Worm (Caenorhabditis elegans): ENCODE results near the gene ZK1307.9.

ZK1307.9 gene

DNA sequence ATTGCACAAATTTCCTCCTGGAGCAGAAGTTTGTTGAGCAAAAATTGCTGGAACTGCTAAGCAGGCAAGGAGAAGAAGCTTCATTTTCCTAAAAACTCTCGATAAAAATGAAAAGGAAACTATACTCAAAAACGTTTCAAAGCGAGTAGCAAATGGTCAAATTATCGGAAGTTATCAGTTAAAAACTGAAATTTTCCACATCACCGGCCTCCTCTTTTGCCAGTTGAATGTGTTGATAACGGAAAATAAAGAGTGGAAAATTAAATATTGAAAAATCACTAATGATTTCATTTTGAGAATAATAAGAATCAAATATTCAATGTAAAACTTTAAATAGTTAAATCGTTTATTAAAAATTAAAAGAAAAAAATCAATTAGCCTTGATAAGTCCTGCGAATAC lies 9.6 kb downstream of the ZK1307.9 start, which contains the start of gene ZK1320.2:
Gene ZK1320.2, minus strand, starts transcription at position 88 of the 400 bp plus-strand sequence.
- TF ChIP-seq egl-27 (tag; optimal IDR thresholded peaks at IDR 0.05) (no peak), nhr-67 (tag; optimal IDR thresholded peaks at IDR 0.05) (no peak), pqm-1 (tag; optimal IDR thresholded peaks at IDR 0.05) (peak; percentile 42), nfya-1 (tag; optimal IDR thresholded peaks at IDR 0.05; ENCODE audit: insufficient read depth) (no peak), elt-2 (tag; optimal IDR thresholded peaks at IDR 0.05) (peak; percentile 66), nhr-77 (tag; optimal IDR thresholded peaks at IDR 0.05) (no peak)

ce11 chrII:9660379-9660778 lies 11.1 kb downstream of the ZK1307.9 start, which contains the start of gene ZK1320.3:
Gene ZK1320.3 (minus strand): TSS chrII:9660419.
- TF ChIP-seq fos-1 (tag; optimal IDR thresholded peaks at IDR 0.05), result no peak
- no peak for TF ChIP-seq unc-39 (tag; optimal IDR thresholded peaks at IDR 0.05)
- TF ChIP-seq pqm-1 (tag; optimal IDR thresholded peaks at IDR 0.05), result peak; percentile 18
- TF ChIP-seq elt-2 (tag; optimal IDR thresholded peaks at IDR 0.05), result peak; percentile 67
- TF ChIP-seq nhr-67 (tag; optimal IDR thresholded peaks at IDR 0.05), result no peak
- TF ChIP-seq nhr-77 (tag; optimal IDR thresholded peaks at IDR 0.05), result no peak
- no peak for TF ChIP-seq daf-12 (tag; optimal IDR thresholded peaks at IDR 0.05)
- TF ChIP-seq elt-1 (tag; optimal IDR thresholded peaks at IDR 0.05), result no peak

- TF ChIP-seq nhr-12 (tag; optimal IDR thresholded peaks at IDR 0.05) (no peak), eor-1 (tag; optimal IDR thresholded peaks at IDR 0.05) (no peak), ama-1 (optimal IDR thresholded peaks at IDR 0.05) (no peak), lin-15B (tag; optimal IDR thresholded peaks at IDR 0.05) (no peak), ceh-28 (tag; optimal IDR thresholded peaks at IDR 0.05) (no peak), daf-12 (tag; optimal IDR thresholded peaks at IDR 0.05) (no peak), ceh-16 (tag; optimal IDR thresholded peaks at IDR 0.05) (no peak), ceh-82 (tag; optimal IDR thresholded peaks at IDR 0.05) (no peak), elt-3 (tag; optimal IDR thresholded peaks at IDR 0.05) (no peak), snpc-4 (tag; optimal IDR thresholded peaks at IDR 0.05) (no peak), nhr-23 (tag; optimal IDR thresholded peaks at IDR 0.05) (no peak), unc-62 (GFP tag; optimal IDR thresholded peaks at IDR 0.05) (no peak), pqm-1 (tag; optimal IDR thresholded peaks at IDR 0.05) (no peak), elt-1 (tag; optimal IDR thresholded peaks at IDR 0.05) (no peak), unc-39 (tag; optimal IDR thresholded peaks at IDR 0.05) (no peak), pha-4 (tag; optimal IDR thresholded peaks at IDR 0.05) (no peak), nhr-237 (tag; optimal IDR thresholded peaks at IDR 0.05) (no peak), fos-1 (tag; optimal IDR thresholded peaks at IDR 0.05) (no peak), fkh-10 (GFP tag; optimal IDR thresholded peaks at IDR 0.05) (no peak), nhr-28 (tag; optimal IDR thresholded peaks at IDR 0.05) (no peak)
These were observed 12.9 kb downstream of the ZK1307.9 start for ce11 chrII:9662160-9662559.

ce11 chrII:9662797-9663196 lies 13.5 kb downstream of the ZK1307.9 start, which contains the start of gene cyp-13A10:
Gene cyp-13A10 (minus strand): TSS chrII:9662884.
- no peak for TF ChIP-seq elt-2 (tag; optimal IDR thresholded peaks at IDR 0.05)
- TF ChIP-seq lsy-12 (tag; optimal IDR thresholded peaks at IDR 0.05), result no peak
- TF ChIP-seq lin-15B (tag; optimal IDR thresholded peaks at IDR 0.05), result no peak
- TF ChIP-seq aly-2 (tag; optimal IDR thresholded peaks at IDR 0.05), result no peak
- no peak for TF ChIP-seq tbx-2 (tag; optimal IDR thresholded peaks at IDR 0.05)
- TF ChIP-seq hmg-11 (tag; optimal IDR thresholded peaks at IDR 0.05), result no peak
- no peak for TF ChIP-seq nhr-76 (tag; optimal IDR thresholded peaks at IDR 0.05)
- no peak for TF ChIP-seq unc-39 (tag; optimal IDR thresholded peaks at IDR 0.05)
- no peak for TF ChIP-seq fos-1 (tag; optimal IDR thresholded peaks at IDR 0.05)
- TF ChIP-seq ztf-4 (tag; optimal IDR thresholded peaks at IDR 0.05), result no peak
- no peak for TF ChIP-seq skn-1 (tag; optimal IDR thresholded peaks at IDR 0.05)
- TF ChIP-seq egl-27 (tag; optimal IDR thresholded peaks at IDR 0.05), result no peak
- TF ChIP-seq R02D3.7 (tag; optimal IDR thresholded peaks at IDR 0.05), result no peak
- TF ChIP-seq jun-1 (tag; optimal IDR thresholded peaks at IDR 0.05), result no peak
- TF ChIP-seq nhr-23 (tag; optimal IDR thresholded peaks at IDR 0.05), result no peak
- no peak for TF ChIP-seq nhr-237 (tag; optimal IDR thresholded peaks at IDR 0.05)

DNA sequence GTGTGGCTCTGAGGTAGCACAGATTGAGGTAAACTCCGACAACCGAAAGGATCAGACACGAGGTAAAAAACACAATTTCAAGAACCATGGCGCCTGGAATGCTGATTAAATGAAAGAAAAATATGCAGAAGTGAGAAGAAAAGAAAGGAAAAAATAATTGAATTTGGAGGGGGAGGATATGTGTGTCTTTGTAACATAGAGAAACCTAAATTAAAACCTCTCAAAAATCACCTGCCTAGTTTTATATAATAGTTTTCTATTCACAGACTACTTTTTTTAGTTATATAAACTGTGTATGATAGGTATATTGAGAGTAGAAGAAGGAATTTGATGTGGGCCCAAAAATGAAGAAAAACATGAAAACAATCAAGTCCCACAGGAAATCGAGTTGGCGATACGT lies 16.3 kb downstream of the ZK1307.9 start, which contains the start of gene ZK1320.5:
Gene ZK1320.5, minus strand, starts transcription at position 101 of the 400 bp plus-strand sequence.
- no peak for TF ChIP-seq egl-27 (tag; optimal IDR thresholded peaks at IDR 0.05)
- no peak for TF ChIP-seq ceh-82 (tag; optimal IDR thresholded peaks at IDR 0.05)
- TF ChIP-seq lin-15B (tag; optimal IDR thresholded peaks at IDR 0.05), result no peak
- no peak for TF ChIP-seq ztf-4 (tag; optimal IDR thresholded peaks at IDR 0.05)
- no peak for TF ChIP-seq nfya-1 (tag; optimal IDR thresholded peaks at IDR 0.05; ENCODE audit: insufficient read depth)
- no peak for TF ChIP-seq ZK546.5 (tag; optimal IDR thresholded peaks at IDR 0.05)
- TF ChIP-seq lsy-12 (tag; optimal IDR thresholded peaks at IDR 0.05), result no peak
- no peak for TF ChIP-seq elt-1 (tag; optimal IDR thresholded peaks at IDR 0.05)
- TF ChIP-seq pha-4 (tag; optimal IDR thresholded peaks at IDR 0.05), result no peak
- no peak for TF ChIP-seq nhr-67 (tag; optimal IDR thresholded peaks at IDR 0.05)
- TF ChIP-seq ceh-9 (tag; optimal IDR thresholded peaks at IDR 0.05), result no peak
- TF ChIP-seq eor-1 (tag; optimal IDR thresholded peaks at IDR 0.05), result no peak
- no peak for TF ChIP-seq elt-3 (tag; optimal IDR thresholded peaks at IDR 0.05)
- no peak for TF ChIP-seq ama-1 (optimal IDR thresholded peaks at IDR 0.05)
